Fruit fly (Drosophila melanogaster): ENCODE data around the gene Nop56.

The Nop56 gene

dm6 chr3R:22461673-22462585 lies 41.1 kb upstream of the Nop56 start, which contains the start of the genes Rpn7 and AP-2mu (continued):
- TF ChIP-seq CG2120 (GFP tag; optimal IDR thresholded peaks at IDR 0.05) (peak; percentile 28), CG17829 (tag; optimal IDR thresholded peaks at IDR 0.05) (peak; percentile 17), CG12659 (GFP tag; optimal IDR thresholded peaks at IDR 0.05) (peak; percentile 70), CG4424 (GFP tag; optimal IDR thresholded peaks at IDR 0.05) (peak; percentile 27), stwl (tag; optimal IDR thresholded peaks at IDR 0.05) (peak; percentile 54), CG15601 (tag; optimal IDR thresholded peaks at IDR 0.05) (peak; percentile 4), Dref (GFP tag; IDR thresholded peaks at IDR 0.05) (peak; percentile 61), CG2202 (tag; optimal IDR thresholded peaks at IDR 0.05) (no peak), Elba2 (GFP tag; optimal IDR thresholded peaks at IDR 0.05) (peak; percentile 95), chn (GFP tag; optimal IDR thresholded peaks at IDR 0.05) (no peak), CG6654 (GFP tag; optimal IDR thresholded peaks at IDR 0.05) (no peak), ind (GFP tag; optimal IDR thresholded peaks at IDR 0.05) (peak; percentile 19), CG12391 (tag; optimal IDR thresholded peaks at IDR 0.05) (peak; percentile 66), CG10267 (tag; optimal IDR thresholded peaks at IDR 0.05) (peak; percentile 55), sug (tag; optimal IDR thresholded peaks at IDR 0.05) (peak; percentile 18), CG15073 (GFP tag; optimal IDR thresholded peaks at IDR 0.05) (no peak), CG10654 (GFP tag; optimal IDR thresholded peaks at IDR 0.05) (peak; percentile 1), row (GFP tag; IDR thresholded peaks at IDR 0.05) (peak; percentile 28; the same call in 1 of the 3 replicates), CoRest (tag; optimal IDR thresholded peaks at IDR 0.05) (peak; percentile 53), sens (GFP tag) (peak; percentile 78), lola (GFP tag; optimal IDR thresholded peaks at IDR 0.05) (peak in 1 of 3 experiments; percentile 37), CG30020 (tag; optimal IDR thresholded peaks at IDR 0.05) (peak; percentile 82), CG17612 (GFP tag; IDR thresholded peaks at IDR 0.05) (no peak), pan (optimal IDR thresholded peaks at IDR 0.05) (no peak), pan (GFP tag; optimal IDR thresholded peaks at IDR 0.05 in 1 of 2, IDR thresholded peaks at IDR 0.05 in 1 of 2) (peak in 1 of 2 experiments; percentile 18)

dm6 chr3R:22456007-22456406 lies 35.1 kb upstream of the Nop56 start:
- TF ChIP-seq bbx (GFP tag; IDR thresholded peaks at IDR 0.05; ENCODE audit: partially characterized antibody) (no peak), NC2β (GFP tag; optimal IDR thresholded peaks at IDR 0.05) (no peak), CG34376 (GFP tag; optimal IDR thresholded peaks at IDR 0.05) (peak; percentile 98), CG10274 (GFP tag; optimal IDR thresholded peaks at IDR 0.05) (no peak), MESR4 (GFP tag; optimal IDR thresholded peaks at IDR 0.05) (no peak), CG9817 (tag; optimal IDR thresholded peaks at IDR 0.05) (no peak), grn (GFP tag; optimal IDR thresholded peaks at IDR 0.05) (peak; percentile 59), row (GFP tag; IDR thresholded peaks at IDR 0.05) (no peak), MBD-R2 (GFP tag; IDR thresholded peaks at IDR 0.05) (no peak), exex (tag; optimal IDR thresholded peaks at IDR 0.05) (peak; percentile 51), Pdp1 (GFP tag; optimal IDR thresholded peaks at IDR 0.05) (peak in 1 of 2 experiments; percentile 67)

- TF ChIP-seq Sox100B (GFP tag; optimal IDR thresholded peaks at IDR 0.05) (no peak), CG10654 (GFP tag; optimal IDR thresholded peaks at IDR 0.05) (no peak), cato (GFP tag; optimal IDR thresholded peaks at IDR 0.05; ENCODE audit: borderline replicate concordance) (no peak), Ets65A (GFP tag) (peak; percentile 90), wdn (GFP tag; IDR thresholded peaks at IDR 0.05) (no peak), Med (GFP tag) (peak; percentile 36), CG11247 (GFP tag; IDR thresholded peaks at IDR 0.05) (no peak), CG31224 (GFP tag; IDR thresholded peaks at IDR 0.05) (no peak), YL-1 (GFP tag; optimal IDR thresholded peaks at IDR 0.05) (no peak), HLH4C (GFP tag; IDR thresholded peaks at IDR 0.05; ENCODE audit: partially characterized antibody) (no peak), CG1603 (tag; optimal IDR thresholded peaks at IDR 0.05) (no peak), grau (tag; optimal IDR thresholded peaks at IDR 0.05) (peak; percentile 6), Dbx (GFP tag; IDR thresholded peaks at IDR 0.05) (no peak)
Measured at dm6 chr3R:22455335-22455985, 34.6 kb upstream of the Nop56 start.

Data from whole organism, embryonic.